Fruit fly (Drosophila melanogaster) whole organism, embryonic: Measurements from ENCODE around the gene Gmap.

ENCODE experiments used
- Atf3 ChIP-seq: fragments of 200-800 bp; sonication (Bioruptor generic); optimal IDR thresholded peaks from 3 replicates; lab custom pipeline; 2016; ENCODE audit warnings: missing biosample characterization, missing genetic modification characterization
- Awh ChIP-seq: fragments of 200-800 bp; sonication (Bioruptor generic); IDR thresholded peaks from 2 replicates; pipeline ENCODE4, ENCODE4 v1.3.6; 2022; ENCODE audit warnings: missing biosample characterization, missing genetic modification characterization
- CG12071 ChIP-seq: fragments of 200-800 bp; sonication (Bioruptor generic); optimal IDR thresholded peaks from 3 replicates; lab custom pipeline; 2018; ENCODE audit warnings: missing biosample characterization, mild to moderate bottlenecking, missing genetic modification characterization
- CG12219 ChIP-seq: fragments of 200-800 bp; sonication (Bioruptor generic); optimal IDR thresholded peaks from 3 replicates; lab custom pipeline; 2018; ENCODE audit warnings: missing biosample characterization, mild to moderate bottlenecking, missing genetic modification characterization
- CG13123 ChIP-seq: fragments of 200-800 bp; sonication (Bioruptor generic); optimal IDR thresholded peaks from 2 replicates; lab custom pipeline; 2016; ENCODE audit warnings: missing biosample characterization, missing genetic modification characterization
- CG1529 ChIP-seq: fragments of 200-800 bp; sonication (Bioruptor generic); optimal IDR thresholded peaks from 3 replicates; lab custom pipeline; 2018; ENCODE audit warnings: missing biosample characterization, missing genetic modification characterization
- CG15479 ChIP-seq: fragments of 200-800 bp; sonication (Bioruptor generic); optimal IDR thresholded peaks from 3 replicates; lab custom pipeline; 2019; ENCODE audit warnings: missing biosample characterization, mild to moderate bottlenecking, missing genetic modification characterization, moderate library complexity
- CG17829 ChIP-seq: fragments of 200-800 bp; optimal IDR thresholded peaks from 2 replicates; lab custom pipeline; 2019; ENCODE audit warnings: missing biosample characterization, mild to moderate bottlenecking, missing genetic modification characterization, moderate library complexity
- CG18599 ChIP-seq: fragments of 200-800 bp; sonication (Bioruptor generic); optimal IDR thresholded peaks from 3 replicates; lab custom pipeline; 2017; ENCODE audit warnings: missing biosample characterization, missing genetic modification characterization, mild to moderate bottlenecking, moderate library complexity, missing genetic modification reagents
- CG31224 ChIP-seq: fragments of 200-800 bp; sonication (Bioruptor generic); IDR thresholded peaks from 2 replicates; pipeline ENCODE4 v1.3.6; 2022; ENCODE audit warnings: missing biosample characterization, missing genetic modification characterization
- CG33557 ChIP-seq: fragments of 200-800 bp; sonication (Bioruptor generic); optimal IDR thresholded peaks from 2 replicates; lab custom pipeline; 2019; ENCODE audit warnings: missing biosample characterization, mild to moderate bottlenecking, missing genetic modification characterization, moderate library complexity
- CG4424 ChIP-seq: fragments of 200-800 bp; sonication (Bioruptor generic); optimal IDR thresholded peaks from 3 replicates; lab custom pipeline; 2016; ENCODE audit warnings: missing biosample characterization, missing genetic modification characterization
- CG6654 ChIP-seq: fragments of 200-800 bp; sonication (Bioruptor generic); optimal IDR thresholded peaks from 2 replicates; lab custom pipeline; 2017; ENCODE audit warnings: missing biosample characterization, mild to moderate bottlenecking, missing genetic modification characterization
- CG7745 ChIP-seq: fragments of 200-800 bp; sonication (Bioruptor generic); optimal IDR thresholded peaks from 2 replicates; lab custom pipeline; 2018; ENCODE audit warnings: missing biosample characterization, mild to moderate bottlenecking, missing genetic modification characterization, moderate library complexity
- CG7928 ChIP-seq: fragments of 200-800 bp; sonication (Bioruptor generic); optimal IDR thresholded peaks from 2 replicates; lab custom pipeline; 2017; ENCODE audit warnings: missing biosample characterization, mild to moderate bottlenecking, missing genetic modification characterization
- CG7987 ChIP-seq: fragments of 200-800 bp; sonication (Bioruptor generic); optimal IDR thresholded peaks from 2 replicates; lab custom pipeline; 2018; ENCODE audit warnings: missing biosample characterization, mild to moderate bottlenecking, missing genetic modification characterization, moderate library complexity
- CG8388 ChIP-seq: fragments of 200-800 bp; sonication (Bioruptor generic); optimal IDR thresholded peaks from 2 replicates; lab custom pipeline; 2019; ENCODE audit warnings: missing biosample characterization, mild to moderate bottlenecking, missing genetic modification characterization, moderate library complexity
- Dbx ChIP-seq: fragments of 200-800 bp; sonication (Bioruptor generic); IDR thresholded peaks from 3 replicates; pipeline ENCODE4 v1.3.6; 2022; ENCODE audit warnings: missing biosample characterization, missing genetic modification characterization
- Dp ChIP-seq: fragments of 200-800 bp; sonication (Bioruptor generic); optimal IDR thresholded peaks from 2 replicates; lab custom pipeline; 2018; ENCODE audit warnings: missing biosample characterization, mild to moderate bottlenecking, missing genetic modification characterization, moderate library complexity
- Ets65A ChIP-seq: fragments of 200-800 bp; sonication (Bioruptor generic); peaks from one replicate; lab custom pipeline; 2016; ENCODE audit warnings: missing biosample characterization, missing genetic modification characterization
- HHEX ChIP-seq: fragments of 200-800 bp; sonication (Bioruptor generic); optimal IDR thresholded peaks from 3 replicates; lab custom pipeline; 2017; ENCODE audit warnings: missing biosample characterization, mild to moderate bottlenecking, missing genetic modification characterization, missing genetic modification reagents
- Oaz ChIP-seq: fragments of 200-800 bp; sonication (Bioruptor generic); IDR thresholded peaks from 2 replicates; pipeline ENCODE4 v1.3.6; 2022; ENCODE audit warnings: missing biosample characterization, missing genetic modification characterization
- Pdp1 ChIP-seq, 2 experiments: fragments of 200-800 bp; sonication (Bioruptor generic); optimal IDR thresholded peaks; 3 replicates each; lab custom pipeline; 2016; ENCODE audit warnings: missing biosample characterization in 2 of 2, missing genetic modification characterization in 2 of 2, mild to moderate bottlenecking in 1 of 2, moderate library complexity in 1 of 2
- Ravus ChIP-seq: fragments of 200-800 bp; sonication (Bioruptor generic); IDR thresholded peaks from 2 replicates; pipeline ENCODE4 v1.3.6; 2022; ENCODE audit warnings: missing biosample characterization, missing genetic modification characterization
- Vsx1 ChIP-seq: fragments of 200-800 bp; sonication (Bioruptor generic); optimal IDR thresholded peaks from 2 replicates; lab custom pipeline; 2017; ENCODE audit warnings: missing biosample characterization, mild to moderate bottlenecking, missing genetic modification characterization, missing genetic modification reagents
- ac ChIP-seq: fragments of 200-800 bp; sonication (Bioruptor generic); optimal IDR thresholded peaks from 3 replicates; lab custom pipeline; 2017; ENCODE audit warnings: missing biosample characterization, mild to moderate bottlenecking, missing genetic modification characterization
- al ChIP-seq: fragments of 200-800 bp; sonication (Bioruptor generic); IDR thresholded peaks from 2 replicates; pipeline ENCODE4 v1.3.6; 2022; ENCODE audit warnings: missing biosample characterization, missing genetic modification characterization
- br ChIP-seq: fragments of >200 bp; optimal IDR thresholded peaks from 2 replicates; lab custom pipeline; 2017
- cad ChIP-seq: fragments of >200 bp; optimal IDR thresholded peaks from 2 replicates; lab custom pipeline; 2017; ENCODE audit warnings: missing biosample characterization, missing genetic modification characterization
- da ChIP-seq: fragments of 200-800 bp; sonication (Bioruptor generic); optimal IDR thresholded peaks from 2 replicates; lab custom pipeline; 2016; ENCODE audit warnings: missing biosample characterization, missing genetic modification characterization
- dan ChIP-seq: fragments of 200-800 bp; sonication (Bioruptor generic); IDR thresholded peaks from 2 replicates; pipeline ENCODE4 v1.3.6; 2022; ENCODE audit warnings: missing biosample characterization, missing genetic modification characterization
- emc ChIP-seq: fragments of 200-800 bp; sonication (Bioruptor generic); optimal IDR thresholded peaks from 2 replicates; lab custom pipeline; 2016; ENCODE audit warnings: missing biosample characterization, missing genetic modification characterization
- exex ChIP-seq: fragments of 200-800 bp; sonication (Bioruptor generic); optimal IDR thresholded peaks from 4 replicates; lab custom pipeline; 2018; ENCODE audit warnings: missing biosample characterization, mild to moderate bottlenecking, missing genetic modification characterization, moderate library complexity
- fru ChIP-seq: fragments of >200 bp; optimal IDR thresholded peaks from 2 replicates; lab custom pipeline; 2017
- grau ChIP-seq: fragments of 200-800 bp; optimal IDR thresholded peaks from 3 replicates; lab custom pipeline; 2019; ENCODE audit warnings: missing biosample characterization, mild to moderate bottlenecking, missing genetic modification characterization, moderate library complexity
- hb ChIP-seq: fragments of 200-800 bp; sonication (Bioruptor generic); IDR thresholded peaks from 3 replicates; pipeline ENCODE4 v1.3.6; 2022; ENCODE audit warnings: missing biosample characterization, missing genetic modification characterization; ENCODE audit not compliant: partially characterized antibody
- her ChIP-seq: fragments of 200-800 bp; sonication (Bioruptor generic); optimal IDR thresholded peaks from 2 replicates; lab custom pipeline; 2016; ENCODE audit warnings: missing biosample characterization, missing genetic modification characterization
- inv ChIP-seq: fragments of 200-800 bp; sonication (Bioruptor generic); IDR thresholded peaks from 2 replicates; pipeline ENCODE4 v1.3.6; 2022; ENCODE audit warnings: missing biosample characterization, missing genetic modification characterization; ENCODE audit not compliant: partially characterized antibody
- lab ChIP-seq: fragments of 200-800 bp; sonication (Bioruptor generic); optimal IDR thresholded peaks from 3 replicates; lab custom pipeline; 2017; ENCODE audit warnings: missing biosample characterization, missing genetic modification characterization, mild to moderate bottlenecking, moderate library complexity, missing genetic modification reagents
- lbe ChIP-seq: fragments of 200-800 bp; sonication (Bioruptor generic); optimal IDR thresholded peaks from 2 replicates; lab custom pipeline; 2016; ENCODE audit warnings: missing biosample characterization, mild to moderate bottlenecking, missing genetic modification characterization
- maf-S ChIP-seq: fragments of 200-800 bp; sonication (Bioruptor generic); optimal IDR thresholded peaks from 2 replicates; lab custom pipeline; 2016; ENCODE audit warnings: missing biosample characterization, missing genetic modification characterization
- mirr ChIP-seq: fragments of 200-800 bp; sonication (Bioruptor generic); optimal IDR thresholded peaks from 3 replicates; lab custom pipeline; 2018; ENCODE audit warnings: missing biosample characterization, mild to moderate bottlenecking, missing genetic modification characterization
- nau ChIP-seq: fragments of 200-800 bp; sonication (Bioruptor generic); optimal IDR thresholded peaks from 3 replicates; lab custom pipeline; 2017; ENCODE audit warnings: missing biosample characterization, mild to moderate bottlenecking, missing genetic modification characterization, missing genetic modification reagents
- repo ChIP-seq: fragments of 200-800 bp; sonication (Bioruptor generic); optimal IDR thresholded peaks from 2 replicates; lab custom pipeline; 2016; ENCODE audit warnings: missing biosample characterization, missing genetic modification characterization
- sd ChIP-seq: fragments of 200-800 bp; sonication (Bioruptor generic); optimal IDR thresholded peaks from 3 replicates; lab custom pipeline; 2018; ENCODE audit warnings: missing biosample characterization, mild to moderate bottlenecking, missing genetic modification characterization, moderate library complexity
- so ChIP-seq: fragments of 200-800 bp; sonication (Bioruptor generic); IDR thresholded peaks from 3 replicates; pipeline ENCODE4 v1.3.6; 2022; ENCODE audit warnings: missing biosample characterization, missing genetic modification characterization
- sug ChIP-seq: fragments of 200-800 bp; optimal IDR thresholded peaks from 2 replicates; lab custom pipeline; 2019; ENCODE audit warnings: missing biosample characterization, mild to moderate bottlenecking, missing genetic modification characterization, moderate library complexity
- vvl ChIP-seq: fragments of 200-800 bp; sonication (Bioruptor generic); IDR thresholded peaks from 2 replicates; pipeline ENCODE4 v1.3.6; 2022; ENCODE audit warnings: missing biosample characterization, missing genetic modification characterization
- zen2 ChIP-seq: fragments of 200-800 bp; sonication (Bioruptor generic); IDR thresholded peaks from 3 replicates; pipeline ENCODE4 v1.3.6; 2022; ENCODE audit warnings: missing biosample characterization, missing genetic modification characterization; ENCODE audit not compliant: partially characterized antibody

Gene Gmap

dm6 chrX:15499996-15500904 is 13.5 kb downstream of the Gmap start:
- TF ChIP-seq CG12219 (GFP tag; lab: Kevin White, UChicago): no peak
- no peak for TF ChIP-seq dan
- no peak for TF ChIP-seq lbe (GFP tag; lab: Kevin White, UChicago)
- no peak for TF ChIP-seq CG18599 (GFP tag; lab: Kevin White, UChicago)
- no peak for TF ChIP-seq CG17829 (tag; lab: Kevin White, UChicago)
- TF ChIP-seq br (lab: Kevin White, UChicago): no peak
- no peak for TF ChIP-seq hb (GFP tag; lab: Robert Waterston, UW)
- TF ChIP-seq cad (GFP tag; lab: Kevin White, UChicago): no peak
- no peak for TF ChIP-seq vvl (GFP tag; lab: Robert Waterston, UW)
- TF ChIP-seq Vsx1 (GFP tag; lab: Kevin White, UChicago): peak; percentile 19
- TF ChIP-seq Awh (GFP tag; lab: Robert Waterston, UW): no peak
- no peak for TF ChIP-seq repo
- TF ChIP-seq zen2 (GFP tag; lab: Robert Waterston, UW): no peak
- TF ChIP-seq Oaz (GFP tag; lab: Robert Waterston, UW): no peak
- TF ChIP-seq inv (GFP tag; lab: Robert Waterston, UW): no peak
- TF ChIP-seq Dbx: no peak
- TF ChIP-seq Atf3: no peak
- peak; percentile 16 for TF ChIP-seq lab (GFP tag; lab: Kevin White, UChicago)
- no peak for TF ChIP-seq her (GFP tag; lab: Kevin White, UChicago)
- TF ChIP-seq da (GFP tag; lab: Kevin White, UChicago): no peak
- TF ChIP-seq sd: peak; percentile 93
- no peak for TF ChIP-seq Ravus
- no peak for TF ChIP-seq Dp
- TF ChIP-seq exex (tag; lab: Kevin White, UChicago): peak; percentile 94
- no peak for TF ChIP-seq CG31224
- TF ChIP-seq fru: no peak
- TF ChIP-seq al: no peak
- no peak for TF ChIP-seq so (GFP tag; lab: Robert Waterston, UW)
- TF ChIP-seq CG8388 (GFP tag; lab: Kevin White, UChicago): no peak
- no peak for TF ChIP-seq CG7928 (GFP tag; lab: Kevin White, UChicago)
- TF ChIP-seq sug: peak; percentile 30
- no peak for TF ChIP-seq grau (tag; lab: Kevin White, UChicago)
- peak; percentile 16 for TF ChIP-seq Ets65A (GFP tag; lab: Kevin White, UChicago)
- no peak for TF ChIP-seq CG12071
- peak in 1 of 2 experiments; percentile 5 for TF ChIP-seq Pdp1 (GFP tag; optimal IDR thresholded peaks at IDR 0.05; lab: Kevin White, UChicago)
- no peak for TF ChIP-seq HHEX
- no peak for TF ChIP-seq maf-S (GFP tag; lab: Kevin White, UChicago)
- no peak for TF ChIP-seq CG15479 (GFP tag; lab: Kevin White, UChicago)
- no peak for TF ChIP-seq CG33557
- no peak for TF ChIP-seq nau (GFP tag; lab: Kevin White, UChicago)
- no peak for TF ChIP-seq emc (GFP tag; lab: Kevin White, UChicago)
- no peak for TF ChIP-seq CG7745 (tag; lab: Kevin White, UChicago)
- TF ChIP-seq CG4424 (GFP tag; lab: Kevin White, UChicago): no peak
- no peak for TF ChIP-seq CG6654 (GFP tag; lab: Kevin White, UChicago)
- TF ChIP-seq ac (GFP tag; lab: Kevin White, UChicago): no peak
- no peak for TF ChIP-seq CG1529 (GFP tag; lab: Kevin White, UChicago)
- TF ChIP-seq mirr (GFP tag; lab: Kevin White, UChicago): peak; percentile 52
- no peak for TF ChIP-seq CG7987
- no peak for TF ChIP-seq CG13123 (GFP tag; lab: Kevin White, UChicago)
